Fruit fly (Drosophila melanogaster): ENCODE results near the gene UQCR-6.4L.

UQCR-6.4L gene

dm6 chr3L:16615132-16615709, 48.7 kb downstream of the UQCR-6.4L start, which contains the start of gene Mo25:
Gene Mo25, minus strand, starts transcription at chr3L:16615472.
- TF ChIP-seq Crg-1 (GFP tag; optimal IDR thresholded peaks at IDR 0.05) (peak; percentile 69), Mnt (GFP tag; optimal IDR thresholded peaks at IDR 0.05) (peak; percentile 76), CG12768 (GFP tag; optimal IDR thresholded peaks at IDR 0.05) (peak; percentile 71), tj (GFP tag; optimal IDR thresholded peaks at IDR 0.05) (peak; percentile 4), cic (GFP tag; optimal IDR thresholded peaks at IDR 0.05) (peak; percentile 5), bab1 (GFP tag; optimal IDR thresholded peaks at IDR 0.05) (peak; percentile 62), CG1620 (GFP tag; optimal IDR thresholded peaks at IDR 0.05) (peak; percentile 79), toe (GFP tag; optimal IDR thresholded peaks at IDR 0.05) (peak; percentile 60), Clk (GFP tag; optimal IDR thresholded peaks at IDR 0.05) (peak; percentile 42), CG33017 (tag; optimal IDR thresholded peaks at IDR 0.05) (peak; percentile 60), Hr96 (GFP tag; optimal IDR thresholded peaks at IDR 0.05) (no peak), CG11617 (GFP tag; optimal IDR thresholded peaks at IDR 0.05) (peak; percentile 35), cnc (optimal IDR thresholded peaks at IDR 0.05) (no peak), ovo (GFP tag; optimal IDR thresholded peaks at IDR 0.05) (no peak), kay (GFP tag; ENCODE audit: borderline replicate concordance) (no peak), pad (GFP tag; optimal IDR thresholded peaks at IDR 0.05) (peak; percentile 65), CG5204 (GFP tag; optimal IDR thresholded peaks at IDR 0.05) (no peak), CG14711 (tag; optimal IDR thresholded peaks at IDR 0.05) (peak; percentile 54), CG7045 (GFP tag; optimal IDR thresholded peaks at IDR 0.05) (peak; percentile 16), CG7101 (tag; optimal IDR thresholded peaks at IDR 0.05) (peak; percentile 80)
